Worm (Caenorhabditis elegans) whole organism, late embryonic: ENCODE results near the gene dach-1.

Experiments
- T23F11.4 ChIP-seq: fragments of 200-800 bp; sonication (Bioruptor generic); optimal IDR thresholded peaks from 2 replicates; lab custom pipeline; 2018; ENCODE audit warnings: mild to moderate bottlenecking, missing genetic modification characterization, missing compliant biosample characterization
- Y22D7AL.16 ChIP-seq: sonication (generic microtip); optimal IDR thresholded peaks from 2 replicates; lab custom pipeline; 2016; ENCODE audit warnings: missing genetic modification characterization, missing compliant biosample characterization
- ama-1 ChIP-seq: fragments of 150-350 bp; optimal IDR thresholded peaks from 2 replicates; lab custom pipeline; 2014
- ceh-18 ChIP-seq: sonication (generic microtip); optimal IDR thresholded peaks from 2 replicates; lab custom pipeline; 2016; ENCODE audit warnings: missing genetic modification characterization, missing compliant biosample characterization
- ceh-19 ChIP-seq: fragments of 200-800 bp; sonication (Bioruptor generic); optimal IDR thresholded peaks from 2 replicates; lab custom pipeline; 2018; ENCODE audit warnings: mild to moderate bottlenecking, missing genetic modification characterization, missing compliant biosample characterization
- ceh-2 ChIP-seq: sonication (generic microtip); optimal IDR thresholded peaks from 2 replicates; lab custom pipeline; 2016; ENCODE audit warnings: missing genotype, missing genetic modification characterization, missing compliant biosample characterization
- ceh-22 ChIP-seq: sonication (generic microtip); optimal IDR thresholded peaks from 2 replicates; lab custom pipeline; 2017; ENCODE audit warnings: missing biosample characterization, missing genetic modification characterization
- ceh-31 ChIP-seq: sonication (generic microtip); optimal IDR thresholded peaks from 2 replicates; lab custom pipeline; 2016; ENCODE audit warnings: missing genetic modification characterization, missing compliant biosample characterization
- ceh-45 ChIP-seq: fragments of 200-800 bp; sonication (Bioruptor generic); IDR thresholded peaks from 2 replicates; pipeline ENCODE4 v1.3.6; 2022; ENCODE audit warnings: missing genetic modification reagents, missing genetic modification characterization, missing compliant biosample characterization
- che-1 ChIP-seq: sonication (generic microtip); optimal IDR thresholded peaks from 2 replicates; lab custom pipeline; 2016; ENCODE audit warnings: mild to moderate bottlenecking, missing genetic modification characterization, missing compliant biosample characterization
- dve-1 ChIP-seq: sonication (generic microtip); optimal IDR thresholded peaks from 2 replicates; lab custom pipeline; 2017; ENCODE audit warnings: antibody characterized with exemption, mild to moderate bottlenecking, missing genetic modification characterization, missing compliant biosample characterization
- elt-2 ChIP-seq: sonication (generic microtip); optimal IDR thresholded peaks from 2 replicates; lab custom pipeline; 2016; ENCODE audit warnings: missing genetic modification reagents, missing genetic modification characterization, missing compliant biosample characterization
- ets-4 ChIP-seq: sonication (generic microtip); optimal IDR thresholded peaks from 2 replicates; lab custom pipeline; 2016; ENCODE audit warnings: missing genetic modification characterization, missing compliant biosample characterization
- eyg-1 ChIP-seq: sonication (generic microtip); optimal IDR thresholded peaks from 2 replicates; lab custom pipeline; 2016; ENCODE audit warnings: missing genotype, missing genetic modification characterization, missing compliant biosample characterization
- hlh-13 ChIP-seq: fragments of 200-800 bp; sonication (Bioruptor generic); optimal IDR thresholded peaks from 2 replicates; lab custom pipeline; 2018; ENCODE audit warnings: mild to moderate bottlenecking, missing genetic modification characterization, missing compliant biosample characterization
- hlh-15 ChIP-seq: sonication (generic microtip); optimal IDR thresholded peaks from 2 replicates; lab custom pipeline; 2016; ENCODE audit warnings: missing genetic modification characterization, missing compliant biosample characterization
- hlh-30 ChIP-seq: sonication (generic microtip); optimal IDR thresholded peaks from 2 replicates; lab custom pipeline; 2017; ENCODE audit warnings: antibody characterized with exemption, missing genetic modification characterization, missing compliant biosample characterization; ENCODE audit not compliant: insufficient read depth
- lin-11 ChIP-seq: fragments of 200-800 bp; sonication (Bioruptor generic); optimal IDR thresholded peaks from 2 replicates; lab custom pipeline; 2018; ENCODE audit warnings: mild to moderate bottlenecking, missing genetic modification characterization, missing compliant biosample characterization
- madf-2 ChIP-seq: sonication (generic microtip); optimal IDR thresholded peaks from 2 replicates; lab custom pipeline; 2017; ENCODE audit warnings: missing genetic modification characterization, missing compliant biosample characterization
- mec-3 ChIP-seq: sonication (generic microtip); optimal IDR thresholded peaks from 2 replicates; lab custom pipeline; 2016; ENCODE audit warnings: borderline replicate concordance, missing genetic modification characterization, missing compliant biosample characterization
- nhr-11 ChIP-seq: fragments of 150-350 bp; optimal IDR thresholded peaks from 2 replicates; lab custom pipeline; 2014; ENCODE audit warnings: missing biosample characterization, missing genetic modification characterization
- npax-4 ChIP-seq: sonication (generic microtip); optimal IDR thresholded peaks from 2 replicates; lab custom pipeline; 2016; ENCODE audit warnings: missing genetic modification characterization, missing compliant biosample characterization
- odd-2 ChIP-seq: sonication (generic microtip); optimal IDR thresholded peaks from 2 replicates; lab custom pipeline; 2017; ENCODE audit warnings: antibody characterized with exemption, mild to moderate bottlenecking, missing genetic modification characterization, missing compliant biosample characterization
- pag-3 ChIP-seq: sonication (generic microtip); optimal IDR thresholded peaks from 2 replicates; lab custom pipeline; 2016; ENCODE audit warnings: missing compliant biosample characterization, missing genetic modification characterization, borderline replicate concordance
- pros-1 ChIP-seq: fragments of 150-350 bp; optimal IDR thresholded peaks from 2 replicates; lab custom pipeline; 2014; ENCODE audit warnings: missing biosample characterization, missing genetic modification reagents, missing genetic modification characterization
- rnt-1 ChIP-seq: sonication (generic microtip); optimal IDR thresholded peaks from 2 replicates; lab custom pipeline; 2016; ENCODE audit warnings: missing genetic modification characterization, missing compliant biosample characterization
- sox-2 ChIP-seq: fragments of 200-800 bp; sonication (Bioruptor generic); IDR thresholded peaks from 2 replicates; pipeline ENCODE4 v1.3.6; 2022; ENCODE audit warnings: missing genetic modification reagents, missing genetic modification characterization, missing compliant biosample characterization
- syd-9 ChIP-seq: sonication (generic microtip); optimal IDR thresholded peaks from 2 replicates; lab custom pipeline; 2016; ENCODE audit warnings: mild to moderate bottlenecking, missing genetic modification characterization, moderate library complexity, missing compliant biosample characterization
- tbx-7 ChIP-seq: sonication (generic microtip); optimal IDR thresholded peaks from 2 replicates; lab custom pipeline; 2016; ENCODE audit warnings: missing genotype, missing genetic modification characterization, missing compliant biosample characterization
- ttx-3 ChIP-seq: sonication (generic microtip); optimal IDR thresholded peaks from 2 replicates; lab custom pipeline; 2016; ENCODE audit warnings: missing genetic modification reagents, missing genetic modification characterization, missing compliant biosample characterization
- unc-42 ChIP-seq: sonication (generic microtip); optimal IDR thresholded peaks from 2 replicates; lab custom pipeline; 2016; ENCODE audit warnings: missing genotype, missing genetic modification characterization, missing compliant biosample characterization
- unc-86 ChIP-seq: sonication (generic microtip); optimal IDR thresholded peaks from 2 replicates; lab custom pipeline; 2016; ENCODE audit warnings: missing genetic modification characterization, missing compliant biosample characterization
- zip-5 ChIP-seq: sonication (generic microtip); optimal IDR thresholded peaks from 2 replicates; lab custom pipeline; 2016; ENCODE audit warnings: missing genetic modification characterization, missing compliant biosample characterization

The dach-1 gene

ce11 chrV:3935892-3936478 lies 13.8 kb upstream of the dach-1 start, which contains the start of gene cyp-35A5:
TSS of gene cyp-35A5 (plus strand) at chrV:3936326.
- TF ChIP-seq elt-2 (peak; percentile 79), ceh-22 (no peak)
- TF ChIP-seq, all 69 proteins: peak for 1

- TF ChIP-seq che-1 (tag; lab: Kevin White, UChicago): no peak
- TF ChIP-seq hlh-13 (GFP tag; lab: Kevin White, UChicago): no peak
- no peak for TF ChIP-seq T23F11.4 (GFP tag; lab: Kevin White, UChicago)
- no peak for TF ChIP-seq mec-3 (tag; lab: Kevin White, UChicago)
- no peak for TF ChIP-seq zip-5 (tag; lab: Kevin White, UChicago)
- TF ChIP-seq ttx-3 (tag; lab: Kevin White, UChicago): no peak
- no peak for TF ChIP-seq ceh-2 (tag; lab: Kevin White, UChicago)
- no peak for TF ChIP-seq ceh-19 (GFP tag; lab: Kevin White, UChicago)
- no peak for TF ChIP-seq npax-4
- TF ChIP-seq unc-86: no peak
- no peak for TF ChIP-seq ceh-31
- TF ChIP-seq dve-1 (tag; lab: Kevin White, UChicago): no peak
- no peak for TF ChIP-seq madf-2 (tag; lab: Kevin White, UChicago)
- no peak for TF ChIP-seq pag-3
- no peak for TF ChIP-seq nhr-11 (tag; lab: Kevin White, UChicago)
- TF ChIP-seq tbx-7 (tag; lab: Kevin White, UChicago): no peak
- TF ChIP-seq ets-4: no peak
Observed at ce11 chrV:3938789-3939188, 11.0 kb upstream of the dach-1 start, which contains the start of gene cyp-35B1. TSS of gene cyp-35B1 (plus strand) at chrV:3939032.

ce11 chrV:3941860-3942259 lies 8.0 kb upstream of the dach-1 start, which contains the start of gene cyp-35B2:
TSS of gene cyp-35B2 (plus strand) at chrV:3942160.
- no peak for TF ChIP-seq hlh-30 (tag; lab: Kevin White, UChicago)
- TF ChIP-seq ceh-2 (tag; lab: Kevin White, UChicago): no peak
- no peak for TF ChIP-seq hlh-13 (GFP tag; lab: Kevin White, UChicago)

ce11 chrV:3943364-3943763 lies 6.5 kb upstream of the dach-1 start:
- TF ChIP-seq mec-3 (tag; lab: Kevin White, UChicago) (no peak), hlh-15 (tag; lab: Kevin White, UChicago) (no peak), ama-1 (lab: Kevin White, UChicago) (no peak), ceh-45 (no peak), Y22D7AL.16 (tag; lab: Kevin White, UChicago) (no peak), unc-86 (no peak), sox-2 (GFP tag; lab: Robert Waterston, UW) (no peak), unc-42 (no peak)

- TF ChIP-seq lin-11 (tag; lab: Kevin White, UChicago) (no peak), eyg-1 (tag; lab: Kevin White, UChicago) (no peak), pros-1 (tag; lab: Kevin White, UChicago) (no peak), tbx-7 (tag; lab: Kevin White, UChicago) (no peak), odd-2 (tag; lab: Kevin White, UChicago) (no peak), nhr-11 (tag; lab: Kevin White, UChicago) (no peak)
Observed at ce11 chrV:3945053-3945452, 4.8 kb upstream of the dach-1 start, which contains the start of gene cyp-35B3. TSS of gene cyp-35B3 (plus strand) at chrV:3945353.

ce11 chrV:3953739-3954138 lies 3.9 kb downstream of the dach-1 start, which contains the start of gene str-247:
TSS of gene str-247 (plus strand) at chrV:3954039.
- TF ChIP-seq syd-9 (tag; lab: Kevin White, UChicago): no peak
- TF ChIP-seq ceh-18 (tag; lab: Kevin White, UChicago): no peak
- no peak for TF ChIP-seq rnt-1 (tag; lab: Kevin White, UChicago)
- no peak for TF ChIP-seq npax-4
- no peak for TF ChIP-seq odd-2 (tag; lab: Kevin White, UChicago)
- TF ChIP-seq mec-3 (tag; lab: Kevin White, UChicago): no peak
